Worm (Caenorhabditis elegans) whole organism, L4/young adult: Measurements from ENCODE around the gene C44H4.4.

Experiments
- W03F9.2 ChIP-seq: fragments of 150-350 bp; optimal IDR thresholded peaks from 2 replicates; lab custom pipeline; 2014; ENCODE audit warnings: missing biosample characterization, missing genetic modification characterization
- dao-5 ChIP-seq: sonication (generic microtip); optimal IDR thresholded peaks from 2 replicates; lab custom pipeline; 2016; ENCODE audit warnings: missing genotype, missing genetic modification characterization, moderate library complexity, missing compliant biosample characterization
- him-1 ChIP-seq: sonication (generic microtip); optimal IDR thresholded peaks from 2 replicates; lab custom pipeline; 2016; ENCODE audit warnings: missing genotype, missing genetic modification reagents, missing genetic modification characterization, missing compliant biosample characterization

ce11 chrX:14534117-14534516 lies 54.8 kb downstream of the C44H4.4 start, which contains the start of gene T24C2.5:
- TF ChIP-seq him-1 (no peak), W03F9.2 (tag; lab: Kevin White, UChicago) (no peak), dao-5 (tag; lab: Kevin White, UChicago) (no peak)
